Worm (Caenorhabditis elegans) whole organism, L2 larva: ENCODE measurements around the gene F34H10.5.

Experiments
- lin-13 ChIP-seq: fragments of 150-350 bp; optimal IDR thresholded peaks from 2 replicates; lab custom pipeline; 2014; ENCODE audit warnings: missing biosample characterization, missing genetic modification reagents, missing genetic modification characterization
- mdl-1 ChIP-seq, 2 experiments: fragments of 150-350 bp in 1 of 2; sonication (generic microtip) in 1 of 2; optimal IDR thresholded peaks; 2 replicates each; lab custom pipeline; 2017; ENCODE audit warnings: missing biosample characterization in 2 of 2, missing genetic modification characterization in 2 of 2
- nhr-11 ChIP-seq: fragments of 150-350 bp; optimal IDR thresholded peaks from 2 replicates; lab custom pipeline; 2014; ENCODE audit warnings: missing biosample characterization, missing genetic modification characterization
- nhr-12 ChIP-seq: fragments of 150-350 bp; optimal IDR thresholded peaks from 2 replicates; lab custom pipeline; 2014; ENCODE audit warnings: missing biosample characterization, missing genetic modification characterization
- nhr-6 ChIP-seq: fragments of 150-350 bp; optimal IDR thresholded peaks from 2 replicates; lab custom pipeline; 2014; ENCODE audit warnings: missing biosample characterization, missing genetic modification characterization
- ztf-11 ChIP-seq: sonication (generic microtip); optimal IDR thresholded peaks from 2 replicates; lab custom pipeline; 2017; ENCODE audit warnings: missing biosample characterization, missing genetic modification characterization
- ztf-4 ChIP-seq: fragments of 150-350 bp; optimal IDR thresholded peaks from 2 replicates; lab custom pipeline; 2014; ENCODE audit warnings: missing biosample characterization, missing genetic modification characterization

DNA sequence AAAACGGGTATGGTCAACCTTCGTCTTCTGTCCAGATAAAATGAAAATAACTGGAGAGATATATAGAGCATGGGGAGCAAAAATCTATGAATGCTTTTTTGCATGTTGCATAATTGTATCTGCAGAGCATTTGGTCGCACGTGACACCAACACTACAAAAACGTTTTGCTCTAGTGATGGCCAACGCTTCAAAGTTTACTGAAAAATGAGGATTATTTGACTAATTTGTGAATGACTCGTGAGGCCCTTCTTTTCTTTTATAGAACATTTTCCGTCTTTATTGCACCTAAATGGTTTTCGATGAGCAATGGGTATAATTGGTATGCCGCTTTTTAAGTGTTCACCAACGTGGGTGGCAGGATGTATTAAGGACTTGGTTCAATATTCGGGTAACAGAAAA is 18.0 kb downstream of the F34H10.5 start:
- TF ChIP-seq ztf-11 (tag; lab: Kevin White, UChicago) (no peak), nhr-12 (tag; lab: Kevin White, UChicago) (no peak), nhr-11 (tag; lab: Kevin White, UChicago) (no peak), lin-13 (GFP tag; lab: Kevin White, UChicago) (no peak), nhr-6 (no peak), ztf-4 (tag; lab: Kevin White, UChicago) (no peak), mdl-1 (tag; optimal IDR thresholded peaks at IDR 0.05; lab: Kevin White, UChicago) (no peak)
